Worm (Caenorhabditis elegans) whole organism, midembryonic: ENCODE measurements around the gene smap-1.

ENCODE experiments used
- flt-1 ChIP-seq: fragments of 200-800 bp; sonication (Bioruptor generic); IDR thresholded peaks from 2 replicates; pipeline ENCODE4 v1.3.6; 2022; ENCODE audit warnings: missing genetic modification characterization, missing compliant biosample characterization
- klf-2 ChIP-seq: fragments of 200-800 bp; sonication (Bioruptor generic); conservative IDR thresholded peaks from 2 replicates; pipeline ENCODE4 v1.3.6; 2022; ENCODE audit warnings: missing genetic modification reagents, missing genetic modification characterization, missing compliant biosample characterization
- med-1 ChIP-seq: sonication (generic microtip); optimal IDR thresholded peaks from 2 replicates; lab custom pipeline; 2017; ENCODE audit warnings: missing genetic modification characterization, mild to moderate bottlenecking, missing compliant biosample characterization, antibody characterized with exemption, missing genetic modification reagents; ENCODE audit not compliant: insufficient read depth
- ref-1 ChIP-seq: fragments of 200-800 bp; sonication (Bioruptor generic); conservative IDR thresholded peaks from 2 replicates; pipeline ENCODE4 v1.3.6; 2022; ENCODE audit warnings: missing genetic modification reagents, missing genetic modification characterization, missing compliant biosample characterization
- ztf-23 ChIP-seq: fragments of 200-800 bp; sonication (Bioruptor generic); IDR thresholded peaks from 2 replicates; pipeline ENCODE4 v1.3.6; 2022; ENCODE audit warnings: missing genetic modification reagents, missing genetic modification characterization, missing compliant biosample characterization
- ztf-29 ChIP-seq: fragments of 200-800 bp; sonication (Bioruptor generic); IDR thresholded peaks from 2 replicates; pipeline ENCODE4 v1.3.6; 2022; ENCODE audit warnings: missing genetic modification reagents, missing genetic modification characterization, missing compliant biosample characterization

DNA sequence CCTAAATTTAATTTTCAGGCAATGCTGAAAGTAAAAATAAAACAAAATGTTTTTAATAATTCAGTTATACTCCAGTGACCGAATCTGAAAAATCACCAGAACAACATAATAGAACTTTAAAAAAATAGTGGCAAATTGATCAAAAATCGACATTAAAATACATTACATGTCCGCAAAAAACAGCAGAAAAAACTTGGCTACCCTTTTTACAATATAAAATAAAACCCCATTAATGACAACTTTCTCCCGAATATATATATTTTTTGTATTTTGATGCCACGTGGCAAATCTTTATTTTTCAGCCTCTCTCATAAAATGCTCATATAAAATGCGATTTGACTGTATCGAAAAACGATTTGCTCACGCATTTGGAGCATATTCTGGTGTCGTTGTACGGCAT is 42.0 kb upstream of the smap-1 start, which contains the start of gene ptr-19:
- no peak for TF ChIP-seq ref-1 (GFP tag; lab: Robert Waterston, UW)
- no peak for TF ChIP-seq flt-1 (GFP tag; lab: Robert Waterston, UW)
- TF ChIP-seq klf-2 (GFP tag; lab: Robert Waterston, UW), result no peak
- TF ChIP-seq ztf-29 (GFP tag; lab: Robert Waterston, UW), result no peak
- TF ChIP-seq ztf-23 (GFP tag; lab: Robert Waterston, UW), result no peak
- no peak for TF ChIP-seq med-1 (GFP tag; lab: Kevin White, UChicago)
